ENCODE assay signal across 1 worm cellular context in the genomic region with DNA sequence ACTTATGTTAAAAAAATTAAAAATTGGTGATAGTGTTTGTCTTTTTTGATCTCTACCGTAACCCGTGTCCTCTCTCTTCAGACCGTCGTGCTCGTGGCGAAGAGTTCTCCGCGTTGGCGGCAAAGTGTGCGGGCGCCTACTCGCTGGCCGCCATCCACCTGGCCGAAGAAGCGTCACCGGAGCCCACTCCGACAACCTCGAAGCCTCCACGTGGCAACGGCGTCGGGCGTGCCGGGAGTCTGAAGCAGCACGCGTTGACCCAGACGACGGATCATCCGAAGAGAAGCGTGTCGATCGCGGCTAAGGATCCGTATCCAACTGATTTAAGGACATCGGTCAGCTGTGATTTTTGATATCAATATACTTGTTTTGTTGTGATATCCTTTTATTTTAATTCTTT.
TF ChIP-seq lines count a peak whose summit lies in the region.

No protein-coding gene starts in this region.

TF ChIP-seq in whole organism, L4 larva, 104 proteins besides CTCF, POLR2A, EP300 and RAD21 (continued from another document):
- no peak for TF ChIP-seq ZK337.2 (GFP tag; IDR thresholded peaks at IDR 0.05; lab: Robert Waterston, UW)
- TF ChIP-seq lim-7 (GFP tag; IDR thresholded peaks at IDR 0.05; lab: Robert Waterston, UW): no peak
- TF ChIP-seq unc-39 (tag; optimal IDR thresholded peaks at IDR 0.05; lab: Kevin White, UChicago): no peak
- no peak for TF ChIP-seq jun-1 (tag; optimal IDR thresholded peaks at IDR 0.05; lab: Kevin White, UChicago)
- no peak for TF ChIP-seq snpc-4 (tag; optimal IDR thresholded peaks at IDR 0.05; lab: Kevin White, UChicago)
- TF ChIP-seq ces-1 (GFP tag; optimal IDR thresholded peaks at IDR 0.05; lab: Kevin White, UChicago): no peak
- TF ChIP-seq ztf-11 (tag; optimal IDR thresholded peaks at IDR 0.05; lab: Kevin White, UChicago): no peak
